Worm (Caenorhabditis elegans): ENCODE measurements around the gene sri-54.

DNA sequence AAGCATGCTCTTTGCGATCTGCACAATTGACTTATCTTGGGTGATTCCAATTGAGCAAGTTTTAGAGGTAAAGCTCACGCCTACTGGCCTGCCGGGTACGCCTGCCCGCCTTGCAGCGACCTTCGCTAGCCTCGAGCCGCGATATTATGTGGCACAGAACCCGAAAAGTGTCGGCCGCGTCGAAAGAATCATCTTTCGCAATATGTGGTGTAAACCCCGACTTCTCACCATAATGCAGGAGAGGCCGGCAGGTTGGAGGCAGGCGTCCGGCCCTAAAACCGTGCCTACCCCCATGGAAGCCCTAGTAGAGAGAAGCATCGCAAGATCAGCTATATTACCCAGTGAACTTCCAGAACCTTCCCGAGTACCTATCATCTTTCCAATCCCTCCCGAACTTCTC, 48.1 kb upstream of the sri-54 start:
- TF ChIP-seq mdl-1 (tag; optimal IDR thresholded peaks at IDR 0.05) (no peak), ama-1 (optimal IDR thresholded peaks at IDR 0.05) (no peak), hmg-1.1 (GFP tag; IDR thresholded peaks at IDR 0.05) (no peak), R02D3.7 (tag; optimal IDR thresholded peaks at IDR 0.05) (no peak), daf-12 (tag; optimal IDR thresholded peaks at IDR 0.05) (no peak), lin-13 (GFP tag; optimal IDR thresholded peaks at IDR 0.05) (no peak), snpc-4 (tag; optimal IDR thresholded peaks at IDR 0.05) (no peak), nhr-11 (tag; optimal IDR thresholded peaks at IDR 0.05) (no peak), lin-38 (GFP tag; IDR thresholded peaks at IDR 0.05) (no peak), nhr-25 (tag; optimal IDR thresholded peaks at IDR 0.05; ENCODE audit: borderline replicate concordance, insufficient read depth) (no peak)
